Fruit fly (Drosophila melanogaster) whole organism, prepupa: ENCODE measurements around the gene sea.

Experiments
- Blimp-1 ChIP-seq: fragments of 200-800 bp; sonication (Bioruptor generic); optimal IDR thresholded peaks from 3 replicates; lab custom pipeline; 2017; ENCODE audit warnings: missing biosample characterization, missing genetic modification characterization, mild to moderate bottlenecking, moderate library complexity, missing genetic modification reagents
- CG10631 ChIP-seq: fragments of 200-800 bp; sonication (Bioruptor generic); optimal IDR thresholded peaks from 2 replicates; lab custom pipeline; 2016; ENCODE audit warnings: missing biosample characterization, missing genetic modification characterization
- CG10669 ChIP-seq: fragments of 200-800 bp; sonication (Bioruptor generic); optimal IDR thresholded peaks from 3 replicates; lab custom pipeline; 2018; ENCODE audit warnings: missing biosample characterization, mild to moderate bottlenecking, missing genetic modification characterization, moderate library complexity
- CG11294 ChIP-seq: fragments of 200-800 bp; sonication (Bioruptor generic); IDR thresholded peaks from 2 replicates; pipeline ENCODE4 v1.3.6; 2022; ENCODE audit warnings: missing biosample characterization, missing genetic modification characterization
- CG11762 ChIP-seq: fragments of 200-800 bp; sonication (Bioruptor generic); optimal IDR thresholded peaks from 3 replicates; lab custom pipeline; 2016; ENCODE audit warnings: missing biosample characterization, missing genetic modification characterization; ENCODE audit not compliant: insufficient read depth
- CG15336 ChIP-seq: fragments of 200-800 bp; sonication (Bioruptor generic); IDR thresholded peaks from 2 replicates; pipeline ENCODE4 v1.3.6; 2022; ENCODE audit warnings: missing biosample characterization, missing genetic modification characterization
- CG16779 ChIP-seq: fragments of 200-800 bp; sonication (Bioruptor generic); optimal IDR thresholded peaks from 3 replicates; lab custom pipeline; 2017; ENCODE audit warnings: missing biosample characterization, mild to moderate bottlenecking, missing genetic modification characterization
- CG3032 ChIP-seq: fragments of 200-800 bp; optimal IDR thresholded peaks from 2 replicates; lab custom pipeline; 2019; ENCODE audit warnings: missing biosample characterization, mild to moderate bottlenecking, missing genetic modification characterization, moderate library complexity
- CG31627 ChIP-seq: fragments of 200-800 bp; sonication (Bioruptor generic); optimal IDR thresholded peaks from 3 replicates; lab custom pipeline; 2016; ENCODE audit warnings: missing biosample characterization, missing genetic modification characterization
- CG32006 ChIP-seq: fragments of 200-800 bp; sonication (Bioruptor generic); optimal IDR thresholded peaks from 3 replicates; lab custom pipeline; 2017; ENCODE audit warnings: missing biosample characterization, mild to moderate bottlenecking, missing genetic modification characterization
- CG3919 ChIP-seq: fragments of 200-800 bp; sonication (Bioruptor generic); optimal IDR thresholded peaks from 3 replicates; lab custom pipeline; 2016; ENCODE audit warnings: missing biosample characterization, missing genetic modification characterization
- CG4318 ChIP-seq: fragments of 200-800 bp; sonication (Bioruptor generic); optimal IDR thresholded peaks from 3 replicates; lab custom pipeline; 2017; ENCODE audit warnings: missing biosample characterization, mild to moderate bottlenecking, missing genetic modification characterization
- CG6276 ChIP-seq: fragments of 200-800 bp; sonication (Bioruptor generic); optimal IDR thresholded peaks from 2 replicates; lab custom pipeline; 2017; ENCODE audit warnings: missing biosample characterization, mild to moderate bottlenecking, missing genetic modification characterization
- CG6792 ChIP-seq: fragments of 200-800 bp; sonication (Bioruptor generic); optimal IDR thresholded peaks from 3 replicates; lab custom pipeline; 2016; ENCODE audit warnings: missing biosample characterization, missing genetic modification characterization
- CG7368 ChIP-seq: fragments of 200-800 bp; sonication (Bioruptor generic); optimal IDR thresholded peaks from 3 replicates; lab custom pipeline; 2016; ENCODE audit warnings: missing biosample characterization, missing genetic modification characterization
- CG8119 ChIP-seq: fragments of 200-800 bp; sonication (Bioruptor generic); IDR thresholded peaks from 3 replicates; pipeline ENCODE4 v1.3.6; 2022; ENCODE audit warnings: missing biosample characterization, missing genetic modification characterization
- CG8632 ChIP-seq: fragments of 200-800 bp; sonication (Bioruptor generic); optimal IDR thresholded peaks from 3 replicates; lab custom pipeline; 2016; ENCODE audit warnings: missing biosample characterization, missing genetic modification characterization
- CG9139 ChIP-seq: fragments of 200-800 bp; sonication (Bioruptor generic); optimal IDR thresholded peaks from 3 replicates; lab custom pipeline; 2017; ENCODE audit warnings: missing biosample characterization, mild to moderate bottlenecking, missing genetic modification characterization
- Eip75B ChIP-seq: fragments of 200-800 bp; sonication (Bioruptor generic); optimal IDR thresholded peaks from 3 replicates; lab custom pipeline; 2016; ENCODE audit warnings: missing biosample characterization, missing genetic modification characterization
- Eip78C ChIP-seq: fragments of 200-800 bp; sonication (Bioruptor generic); peaks from one replicate; lab custom pipeline; 2016; ENCODE audit warnings: missing biosample characterization, missing genetic modification characterization
- Eip93F ChIP-seq: fragments of 200-800 bp; sonication (Bioruptor generic); optimal IDR thresholded peaks from 2 replicates; lab custom pipeline; 2016; ENCODE audit warnings: missing biosample characterization, mild to moderate bottlenecking, missing genetic modification characterization
- Ets21C ChIP-seq: fragments of 200-800 bp; sonication (Bioruptor generic); optimal IDR thresholded peaks from 3 replicates; lab custom pipeline; 2016; ENCODE audit warnings: missing biosample characterization, missing genetic modification characterization
- Ets96B ChIP-seq: fragments of 200-800 bp; optimal IDR thresholded peaks from 2 replicates; lab custom pipeline; 2019; ENCODE audit warnings: missing biosample characterization, mild to moderate bottlenecking, missing genetic modification characterization, moderate library complexity
- Gug ChIP-seq: fragments of 200-800 bp; sonication (Bioruptor generic); IDR thresholded peaks from 2 replicates; pipeline ENCODE4 v1.3.6; 2022; ENCODE audit warnings: missing biosample characterization, missing genetic modification characterization
- Hr38 ChIP-seq: sonication (Bioruptor generic); optimal IDR thresholded peaks from 2 replicates; lab custom pipeline; 2016; ENCODE audit warnings: missing biosample characterization, missing genetic modification characterization
- Hr39 ChIP-seq: fragments of 200-800 bp; sonication (Bioruptor generic); optimal IDR thresholded peaks from 2 replicates; lab custom pipeline; 2016; ENCODE audit warnings: missing biosample characterization, missing genetic modification characterization
- Hr4 ChIP-seq: fragments of 200-800 bp; sonication (Bioruptor generic); optimal IDR thresholded peaks from 3 replicates; lab custom pipeline; 2016; ENCODE audit warnings: missing biosample characterization, missing genetic modification characterization
- Lpt ChIP-seq: fragments of 200-800 bp; sonication (Bioruptor generic); optimal IDR thresholded peaks from 3 replicates; lab custom pipeline; 2016; ENCODE audit warnings: missing biosample characterization, missing genetic modification characterization
- OdsH ChIP-seq: fragments of 200-800 bp; sonication (Bioruptor generic); optimal IDR thresholded peaks from 3 replicates; lab custom pipeline; 2016; ENCODE audit warnings: missing biosample characterization, missing genetic modification characterization
- Smox ChIP-seq: fragments of 200-800 bp; sonication (Bioruptor generic); optimal IDR thresholded peaks from 3 replicates; lab custom pipeline; 2016; ENCODE audit warnings: missing biosample characterization, missing genetic modification characterization
- Sox102F ChIP-seq: fragments of 200-800 bp; sonication (Bioruptor generic); optimal IDR thresholded peaks from 2 replicates; lab custom pipeline; 2016; ENCODE audit warnings: missing biosample characterization, mild to moderate bottlenecking, missing genetic modification characterization
- Sox14 ChIP-seq: fragments of 200-800 bp; sonication (Bioruptor generic); optimal IDR thresholded peaks from 3 replicates; lab custom pipeline; 2016; ENCODE audit warnings: missing biosample characterization, missing genetic modification characterization
- Sox15 ChIP-seq: fragments of 200-800 bp; sonication (Bioruptor generic); optimal IDR thresholded peaks from 3 replicates; lab custom pipeline; 2016; ENCODE audit warnings: missing biosample characterization, missing genetic modification characterization
- achi ChIP-seq: fragments of 200-800 bp; sonication (Bioruptor generic); optimal IDR thresholded peaks from 3 replicates; lab custom pipeline; 2016; ENCODE audit warnings: missing biosample characterization, missing genetic modification characterization
- acj6 ChIP-seq: fragments of 200-800 bp; sonication (Bioruptor generic); optimal IDR thresholded peaks from 3 replicates; lab custom pipeline; 2016; ENCODE audit warnings: missing biosample characterization, missing genetic modification characterization
- dac ChIP-seq: fragments of 200-800 bp; sonication (Bioruptor generic); optimal IDR thresholded peaks from 2 replicates; lab custom pipeline; 2017; ENCODE audit warnings: missing biosample characterization, mild to moderate bottlenecking, missing genetic modification characterization
- eg ChIP-seq: fragments of 200-800 bp; sonication (Bioruptor generic); IDR thresholded peaks from 3 replicates; pipeline ENCODE4 v1.3.6; 2022; ENCODE audit warnings: missing biosample characterization, missing genetic modification characterization
- fd59A ChIP-seq: fragments of 200-800 bp; sonication (Bioruptor generic); optimal IDR thresholded peaks from 2 replicates; lab custom pipeline; 2017; ENCODE audit warnings: missing biosample characterization, mild to moderate bottlenecking, missing genetic modification characterization, missing genetic modification reagents
- fd85E ChIP-seq: fragments of 200-800 bp; sonication (Bioruptor generic); optimal IDR thresholded peaks from 3 replicates; lab custom pipeline; 2016; ENCODE audit warnings: missing biosample characterization, missing genetic modification characterization
- lz ChIP-seq: fragments of 200-800 bp; sonication (Bioruptor generic); optimal IDR thresholded peaks from 3 replicates; lab custom pipeline; 2016; ENCODE audit warnings: missing biosample characterization, missing genetic modification characterization
- net ChIP-seq: fragments of 200-800 bp; sonication (Bioruptor generic); optimal IDR thresholded peaks from 3 replicates; lab custom pipeline; 2016; ENCODE audit warnings: missing biosample characterization, missing genetic modification characterization
- salr ChIP-seq, 2 experiments: fragments of 200-800 bp; sonication (Bioruptor generic); optimal IDR thresholded peaks; 3 replicates each; lab custom pipeline; 2016 to 2018; ENCODE audit warnings: missing biosample characterization in 2 of 2, missing genetic modification characterization in 2 of 2, mild to moderate bottlenecking in 1 of 2
- ss ChIP-seq, 2 experiments: fragments of 200-800 bp; sonication (Bioruptor generic); optimal IDR thresholded peaks; 2 replicates in 1 of 2; 3 replicates in 1 of 2; lab custom pipeline; 2017 to 2018; ENCODE audit warnings: mild to moderate bottlenecking in 2 of 2, missing biosample characterization in 2 of 2, missing genetic modification characterization in 2 of 2, moderate library complexity in 1 of 2
- svp ChIP-seq: fragments of 200-800 bp; sonication (Bioruptor generic); peaks from one replicate; lab custom pipeline; 2016; ENCODE audit warnings: missing biosample characterization, missing genetic modification characterization
- topi ChIP-seq: fragments of 200-800 bp; sonication (Bioruptor generic); optimal IDR thresholded peaks from 3 replicates; lab custom pipeline; 2016; ENCODE audit warnings: missing biosample characterization, missing genetic modification characterization

The sea gene

dm6 chr3R:11612467-11612866 lies 45.6 kb upstream of the sea start:
- peak; percentile 55 for TF ChIP-seq CG15336 (GFP tag; lab: Robert Waterston, UW)
- peak; percentile 57 for TF ChIP-seq Eip78C
- peak; percentile 15 for TF ChIP-seq Hr4 (GFP tag; lab: Kevin White, UChicago)
- no peak for TF ChIP-seq CG4318
- TF ChIP-seq CG32006 (GFP tag; lab: Kevin White, UChicago): peak; percentile 30

dm6 chr3R:11606679-11607078 lies 39.8 kb upstream of the sea start:
- TF ChIP-seq achi (peak; percentile 22), Hr39 (GFP tag; lab: Kevin White, UChicago) (no peak), CG4318 (peak; percentile 36), CG7368 (GFP tag; lab: Kevin White, UChicago) (no peak), Eip78C (peak; percentile 44), CG6276 (GFP tag; lab: Kevin White, UChicago) (peak; percentile 58), CG3919 (GFP tag; lab: Kevin White, UChicago) (peak; percentile 24), Sox15 (GFP tag; lab: Kevin White, UChicago) (no peak), lz (no peak), acj6 (GFP tag; lab: Kevin White, UChicago) (peak; percentile 8), Smox (GFP tag; lab: Kevin White, UChicago) (no peak), CG32006 (GFP tag; lab: Kevin White, UChicago) (peak; percentile 75), net (GFP tag; lab: Kevin White, UChicago) (no peak), svp (GFP tag; lab: Kevin White, UChicago) (peak; percentile 12), CG10631 (GFP tag; lab: Kevin White, UChicago) (no peak), CG6792 (GFP tag; lab: Kevin White, UChicago) (no peak), Sox102F (GFP tag; lab: Kevin White, UChicago) (no peak), topi (no peak), CG15336 (GFP tag; lab: Robert Waterston, UW) (peak; percentile 62; the same call in 1 of the 2 replicates), CG8119 (peak; percentile 73), fd59A (no peak), salr (GFP tag; optimal IDR thresholded peaks at IDR 0.05; lab: Kevin White, UChicago) (no peak), dac (GFP tag; lab: Kevin White, UChicago) (peak; percentile 56), Hr38 (GFP tag; lab: Kevin White, UChicago) (no peak), Ets96B (tag; lab: Kevin White, UChicago) (no peak), CG31627 (GFP tag; lab: Kevin White, UChicago) (no peak), Eip93F (GFP tag; lab: Kevin White, UChicago) (no peak), Lpt (GFP tag; lab: Kevin White, UChicago) (no peak), Ets21C (GFP tag; lab: Kevin White, UChicago) (no peak), Gug (GFP tag; lab: Robert Waterston, UW) (no peak; the same call in 1 of the 2 replicates), Sox14 (GFP tag; lab: Kevin White, UChicago) (no peak), eg (peak; percentile 36; the same call in 1 of the 3 replicates), OdsH (GFP tag; lab: Kevin White, UChicago) (no peak), Hr4 (GFP tag; lab: Kevin White, UChicago) (peak; percentile 47), fd85E (GFP tag; lab: Kevin White, UChicago) (no peak)

- TF ChIP-seq Eip75B (GFP tag; lab: Kevin White, UChicago) (peak; percentile 10), Ets96B (tag; lab: Kevin White, UChicago) (peak; percentile 25), CG11762 (GFP tag; lab: Kevin White, UChicago) (no peak), Ets21C (GFP tag; lab: Kevin White, UChicago) (no peak), salr (GFP tag; optimal IDR thresholded peaks at IDR 0.05; lab: Kevin White, UChicago) (no peak), CG15336 (GFP tag; lab: Robert Waterston, UW) (peak; percentile 82), lz (no peak), CG32006 (GFP tag; lab: Kevin White, UChicago) (no peak), CG6276 (GFP tag; lab: Kevin White, UChicago) (peak; percentile 67), CG10631 (GFP tag; lab: Kevin White, UChicago) (no peak), CG3032 (tag; lab: Kevin White, UChicago) (no peak), svp (GFP tag; lab: Kevin White, UChicago) (no peak), CG3919 (GFP tag; lab: Kevin White, UChicago) (peak; percentile 8), Sox15 (GFP tag; lab: Kevin White, UChicago) (no peak), CG9139 (GFP tag; lab: Kevin White, UChicago) (peak; percentile 72), fd59A (no peak), Hr4 (GFP tag; lab: Kevin White, UChicago) (no peak), CG8632 (GFP tag; lab: Kevin White, UChicago) (no peak), ss (GFP tag; optimal IDR thresholded peaks at IDR 0.05; lab: Kevin White, UChicago) (peak; percentile 64 to 70), CG10669 (peak; percentile 30), Sox14 (GFP tag; lab: Kevin White, UChicago) (no peak), CG16779 (tag; lab: Kevin White, UChicago) (peak; percentile 59), CG11294 (no peak), CG7368 (GFP tag; lab: Kevin White, UChicago) (no peak), Blimp-1 (GFP tag; lab: Kevin White, UChicago) (no peak)
Observed at dm6 chr3R:11604654-11605436, 38.0 kb upstream of the sea start.
